Worm (Caenorhabditis elegans) whole organism, L4 larva: ENCODE measurements around the gene K06A4.10.

Source experiments
- D1046.2 ChIP-seq: fragments of 200-800 bp; sonication (Bioruptor generic); IDR thresholded peaks from 2 replicates; pipeline ENCODE4 v1.3.6; 2022; ENCODE audit warnings: missing genetic modification characterization, missing compliant biosample characterization
- F44E2.7 ChIP-seq: fragments of 200-800 bp; sonication (Bioruptor generic); IDR thresholded peaks from 2 replicates; pipeline ENCODE4 v2.1.2; 2022; ENCODE audit warnings: missing genetic modification characterization, missing compliant biosample characterization
- R02D3.7 ChIP-seq: fragments of 150-350 bp; sonication (generic microtip); optimal IDR thresholded peaks from 3 replicates; lab custom pipeline; 2014; ENCODE audit warnings: missing biosample characterization, missing genetic modification characterization
- T20F7.1 ChIP-seq: fragments of 200-800 bp; sonication (Bioruptor generic); optimal IDR thresholded peaks from 2 replicates; lab custom pipeline; 2018; ENCODE audit warnings: mild to moderate bottlenecking, missing genetic modification characterization, missing compliant biosample characterization
- Y105C5A.15 ChIP-seq: fragments of 200-800 bp; sonication (Bioruptor generic); IDR thresholded peaks from 2 replicates; pipeline ENCODE4 v1.3.6; 2022; ENCODE audit warnings: missing genetic modification characterization, missing compliant biosample characterization
- Y75B8A.6 ChIP-seq: fragments of 200-800 bp; sonication (Bioruptor generic); IDR thresholded peaks from 2 replicates; pipeline ENCODE4 v1.3.6; 2022; ENCODE audit warnings: missing genetic modification reagents, missing genetic modification characterization, missing compliant biosample characterization
- ZK546.5 ChIP-seq, 2 experiments: sonication (generic microtip); optimal IDR thresholded peaks; 2 replicates each; lab custom pipeline; 2017; ENCODE audit warnings: missing biosample characterization in 2 of 2, missing genetic modification characterization in 2 of 2
- aha-1 ChIP-seq: fragments of 150-350 bp; peaks from one replicate; lab custom pipeline; 2014; ENCODE audit warnings: missing biosample characterization, missing genetic modification characterization
- ama-1 ChIP-seq: fragments of 150-350 bp; optimal IDR thresholded peaks from 2 replicates; lab custom pipeline; 2014; ENCODE audit warnings: inconsistent platforms, mixed read lengths
- ceh-20 ChIP-seq: fragments of 200-800 bp; sonication (Bioruptor generic); IDR thresholded peaks from 2 replicates; pipeline ENCODE4 v1.3.6; 2022; ENCODE audit warnings: missing genetic modification reagents, missing genetic modification characterization, missing compliant biosample characterization
- ceh-32 ChIP-seq: sonication (generic microtip); optimal IDR thresholded peaks from 2 replicates; lab custom pipeline; 2016; ENCODE audit warnings: mild to moderate bottlenecking, missing genetic modification characterization, missing compliant biosample characterization; ENCODE audit not compliant: poor library complexity
- ceh-44 ChIP-seq: fragments of 200-800 bp; sonication (Bioruptor generic); IDR thresholded peaks from 2 replicates; pipeline ENCODE4 v1.3.6; 2022; ENCODE audit warnings: missing genetic modification reagents, missing genetic modification characterization, missing compliant biosample characterization
- ceh-62 ChIP-seq: sonication (generic microtip); optimal IDR thresholded peaks from 2 replicates; lab custom pipeline; 2017; ENCODE audit warnings: missing biosample characterization, missing genetic modification characterization
- ces-1 ChIP-seq: fragments of 150-350 bp; sonication (generic microtip); optimal IDR thresholded peaks from 4 replicates; lab custom pipeline; 2014; ENCODE audit warnings: missing biosample characterization, missing genetic modification reagents, missing genetic modification characterization
- daf-12 ChIP-seq: fragments of 150-350 bp; optimal IDR thresholded peaks from 2 replicates; lab custom pipeline; 2014; ENCODE audit warnings: missing biosample characterization, missing genetic modification reagents, missing genetic modification characterization
- dmd-9 ChIP-seq: fragments of 200-800 bp; sonication (Bioruptor generic); IDR thresholded peaks from 2 replicates; pipeline ENCODE4 v1.3.6; 2022; ENCODE audit warnings: missing genetic modification reagents, missing genetic modification characterization, missing compliant biosample characterization
- dpl-1 ChIP-seq: fragments of 150-350 bp; optimal IDR thresholded peaks from 2 replicates; lab custom pipeline; 2014; ENCODE audit warnings: missing biosample characterization, missing genetic modification reagents, missing genetic modification characterization
- dve-1 ChIP-seq: sonication (generic microtip); optimal IDR thresholded peaks from 2 replicates; lab custom pipeline; 2017; ENCODE audit warnings: antibody characterized with exemption, mild to moderate bottlenecking, missing genetic modification characterization, missing compliant biosample characterization; ENCODE audit not compliant: insufficient read depth
- egl-27 ChIP-seq: sonication (generic microtip); optimal IDR thresholded peaks from 3 replicates; lab custom pipeline; 2017; ENCODE audit warnings: missing biosample characterization, missing genetic modification reagents, missing genetic modification characterization
- egl-43 ChIP-seq: fragments of 200-800 bp; sonication (Bioruptor generic); IDR thresholded peaks from 2 replicates; pipeline ENCODE4 v1.3.6; 2022; ENCODE audit warnings: missing genetic modification reagents, missing genetic modification characterization, missing compliant biosample characterization
- hmg-1.1 ChIP-seq: fragments of 200-800 bp; sonication (Bioruptor generic); IDR thresholded peaks from 2 replicates; pipeline ENCODE4 v1.3.6; 2022; ENCODE audit warnings: missing genetic modification reagents, missing genetic modification characterization, missing compliant biosample characterization
- jun-1 ChIP-seq: fragments of 150-350 bp; optimal IDR thresholded peaks from 2 replicates; lab custom pipeline; 2014; ENCODE audit warnings: missing biosample characterization, missing genetic modification reagents, missing genetic modification characterization
- lim-7 ChIP-seq: fragments of 200-800 bp; sonication (Bioruptor generic); IDR thresholded peaks from 2 replicates; pipeline ENCODE4 v1.3.6; 2022; ENCODE audit warnings: missing genetic modification characterization, missing compliant biosample characterization
- lin-15B ChIP-seq: fragments of 150-350 bp; sonication (generic microtip); optimal IDR thresholded peaks from 3 replicates; lab custom pipeline; 2014; ENCODE audit warnings: missing biosample characterization, missing genetic modification characterization
- lin-38 ChIP-seq: fragments of 200-800 bp; sonication (Bioruptor generic); IDR thresholded peaks from 2 replicates; pipeline ENCODE4 v1.3.6; 2022; ENCODE audit warnings: missing genetic modification reagents, missing genetic modification characterization, missing compliant biosample characterization
- lin-39 ChIP-seq: fragments of 150-350 bp; optimal IDR thresholded peaks from 2 replicates; lab custom pipeline; 2014; ENCODE audit warnings: missing biosample characterization, missing genetic modification reagents, missing genetic modification characterization
- lir-3 ChIP-seq: sonication (generic microtip); optimal IDR thresholded peaks from 2 replicates; lab custom pipeline; 2016; ENCODE audit warnings: mild to moderate bottlenecking, missing genetic modification characterization, missing compliant biosample characterization
- lsy-2 ChIP-seq, 2 experiments: fragments of 150-350 bp in 1 of 2; sonication (generic microtip) in 1 of 2; optimal IDR thresholded peaks; 2 replicates each; lab custom pipeline; 2014 to 2017; ENCODE audit warnings: missing biosample characterization in 2 of 2, missing genetic modification characterization in 2 of 2
- madf-5 ChIP-seq, 2 experiments: fragments of 200-800 bp; sonication (Bioruptor generic); IDR thresholded peaks; 2 replicates each; pipeline ENCODE4 v1.3.6; 2022; ENCODE audit warnings: missing compliant biosample characterization in 2 of 2, missing genetic modification characterization in 2 of 2
- mep-1 ChIP-seq: fragments of 150-350 bp; sonication (generic microtip); optimal IDR thresholded peaks from 3 replicates; lab custom pipeline; 2014; ENCODE audit warnings: missing biosample characterization, missing genetic modification characterization
- mes-2 ChIP-seq: sonication (generic microtip); optimal IDR thresholded peaks from 2 replicates; lab custom pipeline; 2016; ENCODE audit warnings: missing genotype, mild to moderate bottlenecking, missing genetic modification characterization, missing compliant biosample characterization; ENCODE audit not compliant: poor library complexity, severe bottlenecking
- nhr-10 ChIP-seq: fragments of 150-350 bp; optimal IDR thresholded peaks from 2 replicates; lab custom pipeline; 2014; ENCODE audit warnings: missing biosample characterization, missing genetic modification characterization
- nhr-102 ChIP-seq: sonication (generic microtip); optimal IDR thresholded peaks from 2 replicates; lab custom pipeline; 2016; ENCODE audit warnings: mild to moderate bottlenecking, missing genetic modification characterization, moderate library complexity, missing compliant biosample characterization
- nhr-11 ChIP-seq: fragments of 150-350 bp; optimal IDR thresholded peaks from 2 replicates; lab custom pipeline; 2014; ENCODE audit warnings: missing biosample characterization, missing genetic modification characterization
- nhr-111 ChIP-seq: fragments of 200-800 bp; sonication (Bioruptor generic); optimal IDR thresholded peaks from 2 replicates; lab custom pipeline; 2018; ENCODE audit warnings: mild to moderate bottlenecking, missing genetic modification characterization, missing compliant biosample characterization
- nhr-237 ChIP-seq: sonication (generic microtip); optimal IDR thresholded peaks from 2 replicates; lab custom pipeline; 2017; ENCODE audit warnings: missing biosample characterization, missing genetic modification characterization
- nhr-41 ChIP-seq: fragments of 200-800 bp; sonication (Bioruptor generic); IDR thresholded peaks from 2 replicates; pipeline ENCODE4 v1.3.6; 2022; ENCODE audit warnings: missing genetic modification reagents, missing genetic modification characterization, missing compliant biosample characterization
- nhr-42 ChIP-seq: fragments of 200-800 bp; sonication (Bioruptor generic); IDR thresholded peaks from 2 replicates; pipeline ENCODE4 v1.3.6; 2022; ENCODE audit warnings: missing genetic modification characterization, missing compliant biosample characterization
- nhr-48 ChIP-seq: sonication (generic microtip); optimal IDR thresholded peaks from 2 replicates; lab custom pipeline; 2016; ENCODE audit warnings: mild to moderate bottlenecking, missing genetic modification characterization, missing compliant biosample characterization
- nhr-6 ChIP-seq: fragments of 150-350 bp; optimal IDR thresholded peaks from 2 replicates; lab custom pipeline; 2014; ENCODE audit warnings: missing biosample characterization, missing genetic modification characterization
- nhr-76 ChIP-seq: fragments of 150-350 bp; optimal IDR thresholded peaks from 2 replicates; lab custom pipeline; 2014; ENCODE audit warnings: missing biosample characterization, missing genetic modification characterization
- pha-4 ChIP-seq, 2 experiments: fragments of 150-350 bp in 1 of 2; fragments of 200-800 bp in 1 of 2; sonication (Bioruptor generic) in 1 of 2; IDR thresholded peaks in 1 of 2; optimal IDR thresholded peaks in 1 of 2; 2 replicates each; pipeline versions ENCODE4 v1.3.6 to Lab custom; 2014 to 2022; ENCODE audit warnings: missing genetic modification characterization in 2 of 2, missing genetic modification reagents in 2 of 2, missing biosample characterization in 1 of 2, missing compliant biosample characterization in 1 of 2
- pqm-1 ChIP-seq: sonication (generic microtip); optimal IDR thresholded peaks from 2 replicates; lab custom pipeline; 2017; ENCODE audit warnings: missing biosample characterization, missing genetic modification characterization
- rbr-2 ChIP-seq: sonication (generic microtip); optimal IDR thresholded peaks from 2 replicates; lab custom pipeline; 2016; ENCODE audit warnings: missing genotype, missing genetic modification characterization, missing compliant biosample characterization
- saeg-2 ChIP-seq: fragments of 200-800 bp; sonication (Bioruptor generic); IDR thresholded peaks from 2 replicates; pipeline ENCODE4 v1.3.6; 2022; ENCODE audit warnings: missing genetic modification reagents, missing genetic modification characterization, missing compliant biosample characterization
- sdz-12 ChIP-seq: fragments of 200-800 bp; sonication (Bioruptor generic); optimal IDR thresholded peaks from 2 replicates; lab custom pipeline; 2018; ENCODE audit warnings: mild to moderate bottlenecking, missing genetic modification characterization, missing compliant biosample characterization
- spr-1 ChIP-seq: sonication (generic microtip); optimal IDR thresholded peaks from 2 replicates; lab custom pipeline; 2016; ENCODE audit warnings: mild to moderate bottlenecking, missing genetic modification characterization, missing compliant biosample characterization
- spr-3 ChIP-seq: fragments of 200-800 bp; sonication (Bioruptor generic); optimal IDR thresholded peaks from 2 replicates; lab custom pipeline; 2018; ENCODE audit warnings: mild to moderate bottlenecking, missing genetic modification characterization, missing compliant biosample characterization
- zfp-2 ChIP-seq: sonication (generic microtip); optimal IDR thresholded peaks from 2 replicates; lab custom pipeline; 2016; ENCODE audit warnings: mild to moderate bottlenecking, missing genetic modification characterization, missing compliant biosample characterization
- zfp-3 ChIP-seq: fragments of 200-800 bp; sonication (Bioruptor generic); conservative IDR thresholded peaks from 2 replicates; pipeline ENCODE4 v1.3.6; 2022; ENCODE audit warnings: missing genetic modification reagents, missing genetic modification characterization, missing compliant biosample characterization
- zip-11 ChIP-seq: fragments of 200-800 bp; sonication (Bioruptor generic); IDR thresholded peaks from 2 replicates; pipeline ENCODE4 v1.3.6; 2022; ENCODE audit warnings: missing genetic modification characterization, missing compliant biosample characterization
- zip-2 ChIP-seq: fragments of 150-350 bp; optimal IDR thresholded peaks from 2 replicates; lab custom pipeline; 2014; ENCODE audit warnings: missing biosample characterization, missing genetic modification characterization

K06A4.10 gene

DNA sequence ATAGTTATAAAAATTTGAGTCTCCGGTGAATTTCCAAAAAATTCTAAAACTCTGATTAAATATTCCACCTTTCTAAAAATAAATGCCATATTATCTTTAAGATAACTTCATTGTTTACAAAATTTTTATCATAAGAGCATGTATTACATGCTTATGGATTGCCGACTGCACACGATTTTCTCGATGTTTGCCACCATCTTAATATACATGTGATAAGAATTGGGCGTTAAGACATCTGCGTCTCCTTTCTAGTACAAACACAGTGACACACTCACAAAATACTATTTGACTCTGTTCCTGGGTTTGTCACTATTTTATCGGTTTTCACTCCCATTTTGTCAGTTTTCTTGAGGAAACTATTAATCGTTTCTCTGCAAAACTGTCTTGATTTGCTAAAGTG lies 46.5 kb downstream of the K06A4.10 start (continued):
- TF ChIP-seq saeg-2 (no peak), daf-12 (tag; lab: Kevin White, UChicago) (no peak), zip-2 (tag; lab: Kevin White, UChicago) (no peak), dve-1 (tag; lab: Kevin White, UChicago) (peak; percentile 84), dpl-1 (no peak), zfp-2 (tag; lab: Kevin White, UChicago) (no peak), ceh-62 (no peak), nhr-42 (GFP tag; lab: Robert Waterston, UW) (no peak), madf-5 (GFP tag; IDR thresholded peaks at IDR 0.05; lab: Robert Waterston, UW) (no peak), D1046.2 (GFP tag; lab: Robert Waterston, UW) (no peak), lin-39 (tag; lab: Kevin White, UChicago) (no peak), ama-1 (lab: Kevin White, UChicago) (no peak), dmd-9 (GFP tag; lab: Robert Waterston, UW) (no peak), spr-3 (no peak), Y75B8A.6 (no peak), lim-7 (GFP tag; lab: Robert Waterston, UW) (no peak), ceh-20 (GFP tag; lab: Robert Waterston, UW) (no peak), mep-1 (tag; lab: Kevin White, UChicago) (peak; percentile 33), Y105C5A.15 (GFP tag; lab: Robert Waterston, UW) (no peak), egl-43 (no peak), zfp-3 (GFP tag; lab: Robert Waterston, UW) (no peak), hmg-1.1 (GFP tag; lab: Robert Waterston, UW) (no peak), nhr-10 (tag; lab: Kevin White, UChicago) (peak; percentile 50), nhr-41 (GFP tag; lab: Robert Waterston, UW) (no peak), nhr-111 (GFP tag; lab: Kevin White, UChicago) (no peak), F44E2.7 (no peak), lin-38 (no peak), lir-3 (no peak), zip-11 (GFP tag; lab: Robert Waterston, UW) (no peak), T20F7.1 (no peak), jun-1 (no peak), nhr-102 (tag; lab: Kevin White, UChicago) (peak; percentile 21), ceh-32 (tag; lab: Kevin White, UChicago) (no peak), sdz-12 (no peak), mes-2 (tag; lab: Kevin White, UChicago) (peak; percentile 25), lsy-2 (tag; optimal IDR thresholded peaks at IDR 0.05; lab: Kevin White, UChicago) (no peak), nhr-11 (tag; lab: Kevin White, UChicago) (no peak), egl-27 (no peak), R02D3.7 (tag; lab: Kevin White, UChicago) (no peak), nhr-48 (tag; lab: Kevin White, UChicago) (no peak), lin-15B (tag; lab: Kevin White, UChicago) (no peak), pqm-1 (tag; lab: Kevin White, UChicago) (peak; percentile 82), spr-1 (tag; lab: Kevin White, UChicago) (no peak), nhr-6 (tag; lab: Kevin White, UChicago) (no peak), rbr-2 (tag; lab: Kevin White, UChicago) (no peak), nhr-237 (tag; lab: Kevin White, UChicago) (no peak), ces-1 (GFP tag; lab: Kevin White, UChicago) (no peak), pha-4 (GFP tag; IDR thresholded peaks at IDR 0.05; lab: Robert Waterston, UW) (no peak), pha-4 (tag; optimal IDR thresholded peaks at IDR 0.05; lab: Kevin White, UChicago) (no peak), ZK546.5 (tag; optimal IDR thresholded peaks at IDR 0.05; lab: Kevin White, UChicago) (no peak), nhr-76 (tag; lab: Kevin White, UChicago) (no peak), aha-1 (tag; lab: Kevin White, UChicago) (no peak), ceh-44 (GFP tag; lab: Robert Waterston, UW) (no peak)
